Worm (Caenorhabditis elegans): ENCODE measurements around the gene piit-1.

piit-1 gene

ce11 chrV:11637191-11637590 lies 27.2 kb upstream of the piit-1 start, which contains the start of gene sipa-1:
Gene sipa-1, minus strand, starts transcription at chrV:11637291.
- TF ChIP-seq efl-3 (GFP tag; optimal IDR thresholded peaks at IDR 0.05) (no peak), nhr-19 (GFP tag; conservative IDR thresholded peaks at IDR 0.05) (no peak), lin-14 (GFP tag; optimal IDR thresholded peaks at IDR 0.05) (no peak), pag-3 (tag; optimal IDR thresholded peaks at IDR 0.05; ENCODE audit: borderline replicate concordance, insufficient read depth) (no peak), isw-1 (GFP tag; IDR thresholded peaks at IDR 0.05) (no peak), lin-35 (GFP tag; optimal IDR thresholded peaks at IDR 0.05) (no peak), nhr-11 (tag; optimal IDR thresholded peaks at IDR 0.05) (no peak), zag-1 (tag; optimal IDR thresholded peaks at IDR 0.05) (no peak), dpl-1 (GFP tag; optimal IDR thresholded peaks at IDR 0.05) (no peak)

- TF ChIP-seq swsn-7 (tag; optimal IDR thresholded peaks at IDR 0.05) (no peak), hlh-4 (tag; optimal IDR thresholded peaks at IDR 0.05) (no peak), ceh-90 (tag; optimal IDR thresholded peaks at IDR 0.05) (no peak), nhr-77 (tag; optimal IDR thresholded peaks at IDR 0.05) (no peak), C04F5.9 (tag; optimal IDR thresholded peaks at IDR 0.05) (no peak), ceh-88 (GFP tag; IDR thresholded peaks at IDR 0.05) (no peak), aly-2 (tag; optimal IDR thresholded peaks at IDR 0.05) (no peak)
These were observed 25.6 kb upstream of the piit-1 start for ce11 chrV:11635587-11635986.

- TF ChIP-seq nhr-85 (tag), result no peak
- TF ChIP-seq unc-130 (tag; optimal IDR thresholded peaks at IDR 0.05), result no peak
- TF ChIP-seq ces-1 (GFP tag; optimal IDR thresholded peaks at IDR 0.05), result no peak
- no peak for TF ChIP-seq nhr-12 (tag; optimal IDR thresholded peaks at IDR 0.05)
- no peak for TF ChIP-seq lin-13 (GFP tag; optimal IDR thresholded peaks at IDR 0.05)
- TF ChIP-seq lin-14 (GFP tag; optimal IDR thresholded peaks at IDR 0.05), result peak; percentile 18
- TF ChIP-seq ceh-82 (tag; optimal IDR thresholded peaks at IDR 0.05), result no peak
- TF ChIP-seq mef-2 (tag; optimal IDR thresholded peaks at IDR 0.05), result no peak
- no peak for TF ChIP-seq snu-23 (GFP tag; optimal IDR thresholded peaks at IDR 0.05)
- TF ChIP-seq dpl-1 (GFP tag; optimal IDR thresholded peaks at IDR 0.05), result no peak
- TF ChIP-seq Y116A8C.19 (tag; optimal IDR thresholded peaks at IDR 0.05; ENCODE audit: borderline replicate concordance), result no peak
- TF ChIP-seq tbx-2 (tag; optimal IDR thresholded peaks at IDR 0.05), result no peak
- TF ChIP-seq nhr-20 (tag; optimal IDR thresholded peaks at IDR 0.05), result no peak
- TF ChIP-seq dsc-1 (tag; optimal IDR thresholded peaks at IDR 0.05), result peak; percentile 34
- TF ChIP-seq lin-39 (tag; optimal IDR thresholded peaks at IDR 0.05), result no peak
- no peak for TF ChIP-seq unc-98 (GFP tag; IDR thresholded peaks at IDR 0.05)
These were observed 21.2 kb upstream of the piit-1 start for ce11 chrV:11631128-11631527.

- peak; percentile 1 for TF ChIP-seq nhr-90 (tag; optimal IDR thresholded peaks at IDR 0.05; ENCODE audit: poor library complexity)
- no peak for TF ChIP-seq pax-3 (tag; optimal IDR thresholded peaks at IDR 0.05)
- no peak for TF ChIP-seq efl-1 (optimal IDR thresholded peaks at IDR 0.05)
- TF ChIP-seq efl-1 (GFP tag; optimal IDR thresholded peaks at IDR 0.05 in 1 of 2), result peak in 1 of 2 experiments; percentile 1
- TF ChIP-seq nhr-84 (tag; optimal IDR thresholded peaks at IDR 0.05), result no peak
- TF ChIP-seq elt-2 (tag; optimal IDR thresholded peaks at IDR 0.05), result peak; percentile 69
These were observed 19.5 kb upstream of the piit-1 start, which contains the start of gene F35B12.10 for ce11 chrV:11629222-11630026. Gene F35B12.10, minus strand, starts transcription at chrV:11629272.
